Fruit fly (Drosophila melanogaster) whole organism, prepupa: ENCODE data around the gene Acer.

ENCODE experiments used
- CG8632 ChIP-seq: fragments of 200-800 bp; sonication (Bioruptor generic); optimal IDR thresholded peaks from 3 replicates; lab custom pipeline; 2016; ENCODE audit warnings: missing biosample characterization, missing genetic modification characterization
- Gug ChIP-seq: fragments of 200-800 bp; sonication (Bioruptor generic); IDR thresholded peaks from 2 replicates; pipeline ENCODE4 v1.3.6; 2022; ENCODE audit warnings: missing biosample characterization, missing genetic modification characterization
- fd85E ChIP-seq: fragments of 200-800 bp; sonication (Bioruptor generic); optimal IDR thresholded peaks from 3 replicates; lab custom pipeline; 2016; ENCODE audit warnings: missing biosample characterization, missing genetic modification characterization

- TF ChIP-seq CG8632 (GFP tag; lab: Kevin White, UChicago) (no peak), fd85E (GFP tag; lab: Kevin White, UChicago) (no peak), Gug (GFP tag; lab: Robert Waterston, UW) (no peak)
These were observed 44.7 kb upstream of the Acer start, which contains the start of gene CheA29a for dm6 chr2L:8477049-8477448.
